Worm (Caenorhabditis elegans): ENCODE data around the gene srz-100.

- no peak for TF ChIP-seq F10B5.3 (tag; optimal IDR thresholded peaks at IDR 0.05)
- TF ChIP-seq mxl-3 (GFP tag; optimal IDR thresholded peaks at IDR 0.05): no peak
- no peak for TF ChIP-seq dpl-1 (GFP tag; optimal IDR thresholded peaks at IDR 0.05)
- no peak for TF ChIP-seq hmg-1.1 (GFP tag; IDR thresholded peaks at IDR 0.05)
- no peak for TF ChIP-seq egl-27 (tag; optimal IDR thresholded peaks at IDR 0.05)
- TF ChIP-seq lsy-2 (tag; optimal IDR thresholded peaks at IDR 0.05): no peak
- TF ChIP-seq ceh-82 (tag; optimal IDR thresholded peaks at IDR 0.05): no peak
- TF ChIP-seq zag-1 (tag; optimal IDR thresholded peaks at IDR 0.05): no peak
- TF ChIP-seq dmd-9 (GFP tag; IDR thresholded peaks at IDR 0.05): no peak
- no peak for TF ChIP-seq lin-29 (GFP tag; IDR thresholded peaks at IDR 0.05)
- TF ChIP-seq nhr-77 (tag; optimal IDR thresholded peaks at IDR 0.05): no peak
- TF ChIP-seq lir-3 (tag; optimal IDR thresholded peaks at IDR 0.05): no peak
Measured at ce11 chrV:16739100-16739499, 7.4 kb downstream of the srz-100 start, which contains the start of the genes clec-29 and clec-39.
